Worm (Caenorhabditis elegans): ENCODE results near the gene arl-1.

DNA sequence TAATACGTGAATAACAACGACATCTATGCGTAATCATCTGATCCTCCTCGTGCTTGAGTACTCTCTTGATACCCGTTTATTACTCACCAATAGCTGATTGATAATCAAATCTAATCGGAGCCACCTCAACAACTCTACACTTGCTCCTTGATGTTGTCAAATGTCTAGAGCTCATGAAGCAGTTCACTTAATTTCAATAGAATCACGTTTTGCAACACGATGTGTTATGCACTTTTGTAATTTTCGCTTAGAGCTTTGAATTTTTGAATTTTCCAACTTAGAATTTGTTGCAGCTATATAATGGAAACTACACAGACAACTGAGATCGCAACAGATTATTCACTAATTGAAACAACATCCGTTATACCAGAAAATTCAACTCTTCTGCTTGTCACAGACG, 30.7 kb downstream of the arl-1 start, which contains the start of gene T22C8.1:
- TF ChIP-seq ztf-11 (tag; optimal IDR thresholded peaks at IDR 0.05) (no peak), snpc-4 (tag; optimal IDR thresholded peaks at IDR 0.05) (no peak), ceh-16 (tag; optimal IDR thresholded peaks at IDR 0.05) (no peak), nhr-237 (tag; optimal IDR thresholded peaks at IDR 0.05) (no peak)
